Worm (Caenorhabditis elegans) whole organism, L3 larva: ENCODE results near the gene F17H10.1.

Experiments
- egl-27 ChIP-seq: sonication (generic microtip); optimal IDR thresholded peaks from 4 replicates; lab custom pipeline; 2017; ENCODE audit warnings: missing biosample characterization, missing genetic modification reagents, missing genetic modification characterization
- pqm-1 ChIP-seq: fragments of 150-350 bp; optimal IDR thresholded peaks from 2 replicates; lab custom pipeline; 2017; ENCODE audit warnings: missing biosample characterization, missing genetic modification characterization, inconsistent platforms

- no peak for TF ChIP-seq pqm-1 (tag; lab: Kevin White, UChicago)
- no peak for TF ChIP-seq egl-27 (tag; lab: Kevin White, UChicago)
These were observed 49.5 kb upstream of the F17H10.1 start, which contains the start of gene K03A11.6 for ce11 chrX:13055560-13055959.
